Fruit fly (Drosophila melanogaster): Measurements from ENCODE around the gene Naglu.

Naglu gene

dm6 chr2L:8365701-8366643, 45.7 kb downstream of the Naglu start, which contains the start of gene Pp2A-29B (continued):
- TF ChIP-seq hbn (GFP tag; IDR thresholded peaks at IDR 0.05; ENCODE audit: partially characterized antibody): peak; percentile 99
- peak; percentile 96 for TF ChIP-seq CG42726 (GFP tag; IDR thresholded peaks at IDR 0.05; ENCODE audit: partially characterized antibody)
- TF ChIP-seq Atf3 (GFP tag; optimal IDR thresholded peaks at IDR 0.05): peak; percentile 0
- TF ChIP-seq crol (GFP tag; IDR thresholded peaks at IDR 0.05): no peak
- TF ChIP-seq CG8359 (GFP tag; optimal IDR thresholded peaks at IDR 0.05; ENCODE audit: borderline replicate concordance): no peak
- TF ChIP-seq bbx (GFP tag; IDR thresholded peaks at IDR 0.05; ENCODE audit: partially characterized antibody): peak; percentile 98
- peak; percentile 96 for TF ChIP-seq Opbp (GFP tag; IDR thresholded peaks at IDR 0.05; ENCODE audit: partially characterized antibody)
- no peak for TF ChIP-seq CG11247 (GFP tag; IDR thresholded peaks at IDR 0.05)
- no peak for TF ChIP-seq ATbp (GFP tag; optimal IDR thresholded peaks at IDR 0.05)
- TF ChIP-seq trem (tag; optimal IDR thresholded peaks at IDR 0.05): peak; percentile 80
- peak; percentile 65 for TF ChIP-seq CG9932 (GFP tag; IDR thresholded peaks at IDR 0.05)
- TF ChIP-seq CG14860 (GFP tag; IDR thresholded peaks at IDR 0.05; ENCODE audit: partially characterized antibody): peak; percentile 100
- TF ChIP-seq grau (tag; optimal IDR thresholded peaks at IDR 0.05): peak; percentile 45
- peak; percentile 23 for TF ChIP-seq CG33557 (GFP tag; optimal IDR thresholded peaks at IDR 0.05)
- peak; percentile 20 for TF ChIP-seq bcd (GFP tag; optimal IDR thresholded peaks at IDR 0.05)
- peak; percentile 96 for TF ChIP-seq CG3995 (GFP tag; optimal IDR thresholded peaks at IDR 0.05)
- TF ChIP-seq lbe (GFP tag; optimal IDR thresholded peaks at IDR 0.05): peak; percentile 41
- no peak for TF ChIP-seq ham (GFP tag; IDR thresholded peaks at IDR 0.05)
- peak; percentile 21 for TF ChIP-seq CTCF (GFP tag; optimal IDR thresholded peaks at IDR 0.05)
- TF ChIP-seq CG17568 (GFP tag; optimal IDR thresholded peaks at IDR 0.05): peak; percentile 7
- TF ChIP-seq klu (GFP tag; IDR thresholded peaks at IDR 0.05): peak; percentile 45; the same call in 1 of the 2 replicates
- TF ChIP-seq CG17612 (GFP tag; IDR thresholded peaks at IDR 0.05): no peak
- peak; percentile 10 for TF ChIP-seq zf30C (GFP tag; optimal IDR thresholded peaks at IDR 0.05)
- TF ChIP-seq Dll (GFP tag; IDR thresholded peaks at IDR 0.05; ENCODE audit: partially characterized antibody): peak; percentile 100
- TF ChIP-seq bsh (GFP tag; optimal IDR thresholded peaks at IDR 0.05): no peak
- TF ChIP-seq C15 (GFP tag; IDR thresholded peaks at IDR 0.05): no peak
- peak; percentile 23 for TF ChIP-seq Max (GFP tag; optimal IDR thresholded peaks at IDR 0.05)
- TF ChIP-seq CG8478 (optimal IDR thresholded peaks at IDR 0.05): peak; percentile 84
- peak; percentile 12 for TF ChIP-seq Dek (tag; optimal IDR thresholded peaks at IDR 0.05)
- peak; percentile 15 for TF ChIP-seq NfI (GFP tag; optimal IDR thresholded peaks at IDR 0.05)
- peak; percentile 100 for TF ChIP-seq knrl (GFP tag; IDR thresholded peaks at IDR 0.05; ENCODE audit: partially characterized antibody)
- no peak for TF ChIP-seq fu2 (GFP tag; optimal IDR thresholded peaks at IDR 0.05)
- TF ChIP-seq CG10321 (GFP tag; IDR thresholded peaks at IDR 0.05): no peak
- TF ChIP-seq CG2678 (tag; optimal IDR thresholded peaks at IDR 0.05): peak; percentile 15
- TF ChIP-seq CG15601 (tag; optimal IDR thresholded peaks at IDR 0.05): peak; percentile 56
- TF ChIP-seq MTF-1 (GFP tag; optimal IDR thresholded peaks at IDR 0.05; ENCODE audit: borderline replicate concordance): no peak
- peak; percentile 18 for TF ChIP-seq Hsf (GFP tag; optimal IDR thresholded peaks at IDR 0.05)
- TF ChIP-seq sd (tag; optimal IDR thresholded peaks at IDR 0.05): peak; percentile 92
- TF ChIP-seq lmd (GFP tag; IDR thresholded peaks at IDR 0.05): no peak; the same call in 1 of the 2 replicates
- TF ChIP-seq CG7271 (tag; optimal IDR thresholded peaks at IDR 0.05): no peak
- peak; percentile 46 for TF ChIP-seq dmrt11E (tag; optimal IDR thresholded peaks at IDR 0.05)
- no peak for TF ChIP-seq CG6689 (GFP tag; IDR thresholded peaks at IDR 0.05)
- peak; percentile 34 for TF ChIP-seq Hand (GFP tag; optimal IDR thresholded peaks at IDR 0.05)
- no peak for TF ChIP-seq CG10147 (GFP tag; optimal IDR thresholded peaks at IDR 0.05)
- 0 out of 2 replicates have a peak, but pooled peaks have one; percentile 30 for TF ChIP-seq sob (GFP tag; IDR thresholded peaks at IDR 0.05)
- peak; percentile 59 for TF ChIP-seq zen (tag; optimal IDR thresholded peaks at IDR 0.05)
- TF ChIP-seq insv (GFP tag; optimal IDR thresholded peaks at IDR 0.05): peak in 1 of 2 experiments; percentile 25

Measured in whole organism, embryonic.